Fruit fly (Drosophila melanogaster): Measurements from ENCODE around the gene msb1l.

Gene msb1l

DNA sequence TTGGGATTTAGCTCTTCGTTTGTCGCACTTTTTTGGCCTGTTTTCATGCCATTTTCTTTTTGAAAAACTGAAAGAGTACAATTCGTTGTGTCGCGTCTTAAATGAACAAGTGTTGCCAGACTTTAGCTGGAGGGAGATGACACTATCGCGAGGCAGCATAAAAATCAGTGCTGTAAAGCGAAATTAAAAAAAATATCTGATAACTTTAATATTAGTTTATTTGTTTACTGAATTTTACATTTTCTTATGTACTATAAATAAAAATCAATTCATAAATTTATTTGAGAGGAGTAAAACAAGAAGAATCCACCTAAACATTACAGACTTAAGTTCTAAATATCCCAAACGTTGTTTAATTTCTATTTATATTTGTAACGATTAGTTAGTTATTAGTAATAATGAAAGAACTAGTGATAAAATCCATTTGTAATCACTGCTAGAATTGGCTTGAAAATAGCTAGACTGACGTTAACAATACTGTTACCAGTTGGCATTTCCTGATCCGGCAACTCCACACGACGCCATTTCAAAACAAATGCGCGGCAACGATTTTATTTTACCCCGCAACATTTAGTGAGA, at the start of gene msb1l, which contains the start of gene spi:
TSS of gene msb1l (plus strand) at position 515 of the 579 bp plus-strand sequence.
TSS of gene spi (minus strand) at position 129 of the 579 bp plus-strand sequence.
- TF ChIP-seq gl (tag; optimal IDR thresholded peaks at IDR 0.05) = no peak
- peak; percentile 41 for TF ChIP-seq CG15710 (tag; optimal IDR thresholded peaks at IDR 0.05)
- peak; percentile 5 for TF ChIP-seq CG8159 (tag; optimal IDR thresholded peaks at IDR 0.05)

DNA sequence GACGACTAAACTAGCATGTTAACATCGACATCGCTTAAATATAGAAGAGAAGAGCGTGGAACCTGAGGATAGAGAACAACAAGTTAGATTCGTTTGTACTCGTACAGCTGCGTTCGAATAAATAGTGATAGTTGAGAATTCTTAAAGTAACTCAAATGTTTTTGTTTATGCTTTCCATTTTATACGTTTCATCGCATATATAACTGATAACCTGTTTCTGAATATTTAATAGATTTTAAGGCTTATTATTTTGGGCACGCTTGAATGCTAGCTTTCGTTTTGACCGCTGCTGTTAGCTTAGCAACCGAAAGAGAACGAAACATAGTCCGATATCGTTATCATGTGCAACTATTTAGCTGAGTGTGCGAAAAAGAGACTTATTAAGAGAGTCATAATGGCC, 49.2 kb upstream of the msb1l start:
- TF ChIP-seq CG12605 (GFP tag; IDR thresholded peaks at IDR 0.05) (peak; percentile 99), Pif1A (GFP tag; optimal IDR thresholded peaks at IDR 0.05) (peak; percentile 98), CG9948 (tag; optimal IDR thresholded peaks at IDR 0.05) (peak; percentile 97), CG8301 (tag; optimal IDR thresholded peaks at IDR 0.05) (peak; percentile 100), CG32121 (GFP tag; IDR thresholded peaks at IDR 0.05) (peak; percentile 99), CG17806 (tag; optimal IDR thresholded peaks at IDR 0.05) (peak; percentile 97), Snoo (tag; optimal IDR thresholded peaks at IDR 0.05) (peak; percentile 70), CG15710 (tag; optimal IDR thresholded peaks at IDR 0.05) (peak; percentile 97), CG13204 (GFP tag; optimal IDR thresholded peaks at IDR 0.05) (peak; percentile 88), CG8159 (tag; optimal IDR thresholded peaks at IDR 0.05) (peak; percentile 94), rn (GFP tag; IDR thresholded peaks at IDR 0.05) (peak; percentile 97), gl (tag; optimal IDR thresholded peaks at IDR 0.05) (peak; percentile 91), CG10348 (GFP tag; IDR thresholded peaks at IDR 0.05) (peak; percentile 96), CG14655 (GFP tag; optimal IDR thresholded peaks at IDR 0.05) (peak; percentile 99), CG4496 (GFP tag; IDR thresholded peaks at IDR 0.05) (peak; percentile 99), fd96Ca (GFP tag; IDR thresholded peaks at IDR 0.05) (peak; percentile 99), EcR (GFP tag; optimal IDR thresholded peaks at IDR 0.05) (peak; percentile 30), CG34367 (tag; optimal IDR thresholded peaks at IDR 0.05) (peak; percentile 95), Ets98B (GFP tag; IDR thresholded peaks at IDR 0.05) (peak; percentile 99), Pif1B (GFP tag; optimal IDR thresholded peaks at IDR 0.05) (peak; percentile 98), D1 (tag; optimal IDR thresholded peaks at IDR 0.05) (no peak)

DNA sequence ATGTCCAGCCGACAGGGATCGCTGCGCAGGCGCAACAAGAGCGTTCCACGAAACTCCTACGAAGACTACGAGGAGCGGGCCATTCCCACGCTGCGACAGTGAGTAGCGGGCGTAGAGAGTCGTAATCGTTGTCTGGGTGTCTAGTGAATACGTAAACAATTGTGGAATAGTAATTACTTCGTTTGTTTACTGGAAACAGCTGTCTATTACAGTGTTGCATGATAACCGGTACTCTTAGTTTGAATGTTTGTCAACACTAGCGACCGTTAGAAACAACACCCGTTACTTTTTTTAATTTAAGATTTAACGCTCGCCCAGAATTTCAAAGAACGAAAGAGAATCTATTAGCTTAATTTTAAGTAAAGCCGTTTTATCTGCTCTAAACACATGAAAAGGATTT, 47.4 kb upstream of the msb1l start, which contains the start of gene CG10165:
TSS of gene CG10165 (minus strand) at position 214 of the 400 bp plus-strand sequence.
- no peak for TF ChIP-seq CG8159 (tag; optimal IDR thresholded peaks at IDR 0.05)
- no peak for TF ChIP-seq gl (tag; optimal IDR thresholded peaks at IDR 0.05)
- no peak for TF ChIP-seq Pif1B (GFP tag; optimal IDR thresholded peaks at IDR 0.05)
- TF ChIP-seq CG17806 (tag; optimal IDR thresholded peaks at IDR 0.05) = no peak
- TF ChIP-seq Snoo (tag; optimal IDR thresholded peaks at IDR 0.05) = no peak
- no peak for TF ChIP-seq CG15710 (tag; optimal IDR thresholded peaks at IDR 0.05)
- no peak for TF ChIP-seq Pif1A (GFP tag; optimal IDR thresholded peaks at IDR 0.05)
- no peak for TF ChIP-seq CG32121 (GFP tag; IDR thresholded peaks at IDR 0.05)
- no peak for TF ChIP-seq CG4496 (GFP tag; IDR thresholded peaks at IDR 0.05)
- no peak for TF ChIP-seq EcR (GFP tag; optimal IDR thresholded peaks at IDR 0.05)
- no peak for TF ChIP-seq CG9948 (tag; optimal IDR thresholded peaks at IDR 0.05)
- no peak for TF ChIP-seq fd96Ca (GFP tag; IDR thresholded peaks at IDR 0.05)
- TF ChIP-seq CG12605 (GFP tag; IDR thresholded peaks at IDR 0.05) = no peak
- TF ChIP-seq CG14655 (GFP tag; optimal IDR thresholded peaks at IDR 0.05) = no peak
- no peak for TF ChIP-seq CG8301 (tag; optimal IDR thresholded peaks at IDR 0.05)
- TF ChIP-seq CG10348 (GFP tag; IDR thresholded peaks at IDR 0.05) = no peak
- no peak for TF ChIP-seq CG34367 (tag; optimal IDR thresholded peaks at IDR 0.05)
- no peak for TF ChIP-seq D1 (tag; optimal IDR thresholded peaks at IDR 0.05)
- no peak for TF ChIP-seq rn (GFP tag; IDR thresholded peaks at IDR 0.05)

DNA sequence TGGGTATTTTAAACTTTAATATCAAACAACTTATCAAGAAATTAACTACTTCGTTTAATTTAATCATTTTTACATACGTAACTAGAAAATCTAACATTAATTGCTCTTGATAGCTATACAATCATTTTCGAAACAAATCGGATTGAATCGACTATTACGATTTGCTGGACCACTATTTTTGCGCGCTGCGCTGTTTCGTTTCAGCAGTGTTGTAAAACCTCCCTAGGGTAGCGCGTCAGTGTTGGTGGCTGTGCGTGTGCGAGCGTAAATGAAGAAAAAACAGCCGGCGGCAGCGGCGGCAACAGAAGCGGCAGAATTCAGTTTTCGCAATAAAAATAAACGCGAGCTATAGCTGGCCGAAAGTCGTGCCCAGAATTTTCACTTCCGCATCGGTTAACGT, 44.3 kb upstream of the msb1l start, which contains the start of gene CG33116:
TSS of gene CG33116 (plus strand) at position 233 of the 400 bp plus-strand sequence.
- peak; percentile 83 for TF ChIP-seq Ets98B (GFP tag; IDR thresholded peaks at IDR 0.05)
- TF ChIP-seq CG15710 (tag; optimal IDR thresholded peaks at IDR 0.05) = peak; percentile 76
- TF ChIP-seq CG4496 (GFP tag; IDR thresholded peaks at IDR 0.05) = peak; percentile 91
- TF ChIP-seq fd96Ca (GFP tag; IDR thresholded peaks at IDR 0.05) = peak; percentile 86
- TF ChIP-seq gl (tag; optimal IDR thresholded peaks at IDR 0.05) = peak; percentile 31
- no peak for TF ChIP-seq EcR (GFP tag; optimal IDR thresholded peaks at IDR 0.05)
- TF ChIP-seq CG9948 (tag; optimal IDR thresholded peaks at IDR 0.05) = peak; percentile 76
- TF ChIP-seq CG14655 (GFP tag; optimal IDR thresholded peaks at IDR 0.05) = peak; percentile 87
- peak; percentile 63 for TF ChIP-seq CG13204 (GFP tag; optimal IDR thresholded peaks at IDR 0.05)
- TF ChIP-seq Snoo (tag; optimal IDR thresholded peaks at IDR 0.05) = peak; percentile 76
- peak; percentile 51; the same call in 1 of the 2 replicates for TF ChIP-seq CG10348 (GFP tag; IDR thresholded peaks at IDR 0.05)
- TF ChIP-seq CG8159 (tag; optimal IDR thresholded peaks at IDR 0.05) = peak; percentile 79
- 0 out of 2 replicates have a peak, but pooled peaks have one; percentile 52 for TF ChIP-seq rn (GFP tag; IDR thresholded peaks at IDR 0.05)
- TF ChIP-seq D1 (tag; optimal IDR thresholded peaks at IDR 0.05) = peak; percentile 65
- peak; percentile 90 for TF ChIP-seq CG32121 (GFP tag; IDR thresholded peaks at IDR 0.05)
- TF ChIP-seq CG34367 (tag; optimal IDR thresholded peaks at IDR 0.05) = peak; percentile 59
- peak; percentile 63 for TF ChIP-seq CG12605 (GFP tag; IDR thresholded peaks at IDR 0.05)
- TF ChIP-seq Pif1A (GFP tag; optimal IDR thresholded peaks at IDR 0.05) = peak; percentile 86
- peak; percentile 78 for TF ChIP-seq Pif1B (GFP tag; optimal IDR thresholded peaks at IDR 0.05)
- TF ChIP-seq CG8301 (tag; optimal IDR thresholded peaks at IDR 0.05) = peak; percentile 85
- peak; percentile 70 for TF ChIP-seq CG17806 (tag; optimal IDR thresholded peaks at IDR 0.05)

DNA sequence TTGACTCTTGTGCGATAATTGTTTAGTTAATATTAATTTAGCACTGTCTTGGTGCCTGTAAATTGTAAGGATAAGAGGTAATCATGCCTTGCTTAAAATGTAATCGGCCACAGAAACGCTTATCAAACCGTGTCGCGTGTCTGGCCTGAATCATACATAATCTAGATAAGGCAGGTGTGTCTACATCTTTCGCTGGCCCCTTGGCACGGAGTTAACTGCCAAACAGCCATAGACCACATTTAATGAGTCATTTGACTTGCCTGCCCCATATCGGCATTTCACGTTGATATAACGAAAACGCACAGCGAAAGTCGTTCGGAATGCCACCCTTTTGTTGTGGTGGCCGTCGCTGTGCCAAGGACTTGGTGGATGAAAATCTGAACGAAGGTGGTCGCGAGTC, 42.3 kb upstream of the msb1l start, which contains the start of gene CG31697:
TSS of gene CG31697 (plus strand) at position 215 of the 400 bp plus-strand sequence.
- no peak for TF ChIP-seq CG8301 (tag; optimal IDR thresholded peaks at IDR 0.05)
- no peak for TF ChIP-seq CG15710 (tag; optimal IDR thresholded peaks at IDR 0.05)
- TF ChIP-seq gl (tag; optimal IDR thresholded peaks at IDR 0.05) = no peak
- no peak for TF ChIP-seq EcR (GFP tag; optimal IDR thresholded peaks at IDR 0.05)
- TF ChIP-seq CG4496 (GFP tag; IDR thresholded peaks at IDR 0.05) = no peak
- no peak for TF ChIP-seq CG10348 (GFP tag; IDR thresholded peaks at IDR 0.05)
- no peak for TF ChIP-seq CG17806 (tag; optimal IDR thresholded peaks at IDR 0.05)
- no peak for TF ChIP-seq fd96Ca (GFP tag; IDR thresholded peaks at IDR 0.05)
- TF ChIP-seq CG8159 (tag; optimal IDR thresholded peaks at IDR 0.05) = no peak
- TF ChIP-seq CG14655 (GFP tag; optimal IDR thresholded peaks at IDR 0.05) = no peak
- TF ChIP-seq CG13204 (GFP tag; optimal IDR thresholded peaks at IDR 0.05) = no peak
- no peak for TF ChIP-seq CG34367 (tag; optimal IDR thresholded peaks at IDR 0.05)
- no peak for TF ChIP-seq Snoo (tag; optimal IDR thresholded peaks at IDR 0.05)
- no peak for TF ChIP-seq Pif1A (GFP tag; optimal IDR thresholded peaks at IDR 0.05)
- no peak for TF ChIP-seq Pif1B (GFP tag; optimal IDR thresholded peaks at IDR 0.05)
- TF ChIP-seq CG32121 (GFP tag; IDR thresholded peaks at IDR 0.05) = no peak
- TF ChIP-seq D1 (tag; optimal IDR thresholded peaks at IDR 0.05) = no peak
- no peak for TF ChIP-seq rn (GFP tag; IDR thresholded peaks at IDR 0.05)
- TF ChIP-seq CG9948 (tag; optimal IDR thresholded peaks at IDR 0.05) = no peak
- TF ChIP-seq CG12605 (GFP tag; IDR thresholded peaks at IDR 0.05) = no peak

Measured in whole organism, pupa.